Fruit fly (Drosophila melanogaster) whole organism, embryonic: Measurements from ENCODE around the gene tws.

Experiments used
- Ada2b ChIP-seq: fragments of 200-800 bp; sonication (Bioruptor generic); IDR thresholded peaks from 2 replicates; pipeline ENCODE4 v1.3.6; 2022; ENCODE audit warnings: missing biosample characterization, missing genetic modification characterization
- BEAF-32 ChIP-seq: fragments of 200-800 bp; sonication (Bioruptor generic); optimal IDR thresholded peaks from 3 replicates; lab custom pipeline; 2017; ENCODE audit warnings: missing biosample characterization, missing genetic modification characterization, mild to moderate bottlenecking, moderate library complexity, missing genetic modification reagents
- BtbVII ChIP-seq: fragments of 200-800 bp; sonication (Bioruptor generic); optimal IDR thresholded peaks from 3 replicates; lab custom pipeline; 2017; ENCODE audit warnings: missing biosample characterization, mild to moderate bottlenecking, missing genetic modification characterization
- CG10366 ChIP-seq: fragments of 200-800 bp; sonication (Bioruptor generic); IDR thresholded peaks from 2 replicates; pipeline ENCODE4 v1.3.6; 2022; ENCODE audit warnings: missing biosample characterization, missing genetic modification characterization
- CG10431 ChIP-seq: fragments of 200-800 bp; sonication (Bioruptor generic); optimal IDR thresholded peaks from 3 replicates; lab custom pipeline; 2018; ENCODE audit warnings: missing biosample characterization, mild to moderate bottlenecking, missing genetic modification characterization
- CG1233 ChIP-seq: fragments of 200-800 bp; sonication (Bioruptor generic); optimal IDR thresholded peaks from 4 replicates; lab custom pipeline; 2018; ENCODE audit warnings: missing biosample characterization, mild to moderate bottlenecking, missing genetic modification characterization
- CG15011 ChIP-seq: fragments of 200-800 bp; sonication (Bioruptor generic); optimal IDR thresholded peaks from 3 replicates; lab custom pipeline; 2018; ENCODE audit warnings: missing biosample characterization, mild to moderate bottlenecking, missing genetic modification characterization
- CG15269 ChIP-seq: fragments of 200-800 bp; sonication (Bioruptor generic); optimal IDR thresholded peaks from 2 replicates; lab custom pipeline; 2018; ENCODE audit warnings: missing biosample characterization, mild to moderate bottlenecking, missing genetic modification characterization, moderate library complexity
- CG1647 ChIP-seq: fragments of 200-800 bp; sonication (Bioruptor generic); optimal IDR thresholded peaks from 3 replicates; lab custom pipeline; 2016; ENCODE audit warnings: missing biosample characterization, missing genetic modification characterization
- CG2129 ChIP-seq: fragments of 200-800 bp; sonication (Bioruptor generic); IDR thresholded peaks from 2 replicates; pipeline ENCODE4 v1.3.6; 2022; ENCODE audit warnings: missing biosample characterization, missing genetic modification characterization; ENCODE audit not compliant: partially characterized antibody
- CG4282 ChIP-seq: fragments of 200-800 bp; sonication (Bioruptor generic); optimal IDR thresholded peaks from 2 replicates; lab custom pipeline; 2016; ENCODE audit warnings: missing biosample characterization, missing genetic modification characterization
- CG43689 ChIP-seq: fragments of 200-800 bp; sonication (Bioruptor generic); IDR thresholded peaks from 2 replicates; pipeline ENCODE4 v1.3.6; 2022; ENCODE audit warnings: missing biosample characterization, missing genetic modification characterization
- CG8478 ChIP-seq: fragments of >200 bp; optimal IDR thresholded peaks from 2 replicates; lab custom pipeline; 2018
- CG8765 ChIP-seq: fragments of 200-800 bp; sonication (Bioruptor generic); IDR thresholded peaks from 2 replicates; pipeline ENCODE4 v1.3.6; 2022; ENCODE audit warnings: missing biosample characterization, missing genetic modification characterization
- D19A ChIP-seq: fragments of 200-800 bp; optimal IDR thresholded peaks from 3 replicates; lab custom pipeline; 2019; ENCODE audit warnings: missing biosample characterization, mild to moderate bottlenecking, missing genetic modification characterization, moderate library complexity
- Fer1 ChIP-seq: fragments of 200-800 bp; sonication (Bioruptor generic); optimal IDR thresholded peaks from 2 replicates; lab custom pipeline; 2017; ENCODE audit warnings: missing biosample characterization, mild to moderate bottlenecking, missing genetic modification characterization
- Lim3 ChIP-seq: fragments of 200-800 bp; sonication (Bioruptor generic); IDR thresholded peaks from 2 replicates; pipeline ENCODE4 v1.3.6; 2022; ENCODE audit warnings: missing biosample characterization, missing genetic modification characterization
- MESR4 ChIP-seq: fragments of 200-800 bp; sonication (Bioruptor generic); optimal IDR thresholded peaks from 2 replicates; lab custom pipeline; 2018; ENCODE audit warnings: missing biosample characterization, mild to moderate bottlenecking, missing genetic modification characterization, moderate library complexity
- Oli ChIP-seq: fragments of 200-800 bp; sonication (Bioruptor generic); optimal IDR thresholded peaks from 2 replicates; lab custom pipeline; 2018; ENCODE audit warnings: missing biosample characterization, mild to moderate bottlenecking, missing genetic modification characterization, moderate library complexity
- Opbp ChIP-seq: fragments of 200-800 bp; sonication (Bioruptor generic); IDR thresholded peaks from 3 replicates; pipeline ENCODE4 v1.3.6; 2022; ENCODE audit warnings: missing biosample characterization, missing genetic modification characterization; ENCODE audit not compliant: partially characterized antibody
- Poxn ChIP-seq: fragments of 200-800 bp; sonication (Bioruptor generic); IDR thresholded peaks from 2 replicates; pipeline ENCODE4 v1.3.6; 2022; ENCODE audit warnings: missing biosample characterization, missing genetic modification characterization
- Rx ChIP-seq: fragments of 200-800 bp; sonication (Bioruptor generic); IDR thresholded peaks from 2 replicates; pipeline ENCODE4 v1.3.6; 2022; ENCODE audit warnings: missing biosample characterization, missing genetic modification characterization
- Sry-δ ChIP-seq: fragments of 200-800 bp; sonication (Bioruptor generic); optimal IDR thresholded peaks from 2 replicates; lab custom pipeline; 2016; ENCODE audit warnings: missing biosample characterization, missing genetic modification characterization
- Taf1 ChIP-seq: fragments of 200-800 bp; sonication (Bioruptor generic); IDR thresholded peaks from 2 replicates; pipeline ENCODE4 v1.3.6; 2022; ENCODE audit warnings: missing biosample characterization, missing genetic modification characterization
- Tbp ChIP-seq: fragments of >200 bp; optimal IDR thresholded peaks from 2 replicates; lab custom pipeline; 2018; ENCODE audit warnings: missing biosample characterization, missing genetic modification characterization
- Usf ChIP-seq: fragments of 200-800 bp; sonication (Bioruptor generic); optimal IDR thresholded peaks from 2 replicates; lab custom pipeline; 2017; ENCODE audit warnings: missing genotype, missing biosample characterization, missing genetic modification characterization
- Vsx1 ChIP-seq: fragments of 200-800 bp; sonication (Bioruptor generic); optimal IDR thresholded peaks from 2 replicates; lab custom pipeline; 2017; ENCODE audit warnings: missing biosample characterization, mild to moderate bottlenecking, missing genetic modification characterization, missing genetic modification reagents
- croc ChIP-seq: fragments of 200-800 bp; sonication (Bioruptor generic); conservative IDR thresholded peaks from 3 replicates; pipeline ENCODE4 v1.3.6; 2022; ENCODE audit warnings: missing biosample characterization, missing genetic modification characterization
- dmrt11E ChIP-seq: fragments of 200-800 bp; sonication (Bioruptor generic); optimal IDR thresholded peaks from 3 replicates; lab custom pipeline; 2018; ENCODE audit warnings: missing biosample characterization, mild to moderate bottlenecking, missing genetic modification characterization, moderate library complexity
- esg ChIP-seq: fragments of 200-800 bp; sonication (Bioruptor generic); conservative IDR thresholded peaks from 2 replicates; pipeline ENCODE4 v1.3.6; 2022; ENCODE audit warnings: missing biosample characterization, missing genetic modification characterization
- fru ChIP-seq: fragments of >200 bp; optimal IDR thresholded peaks from 2 replicates; lab custom pipeline; 2017
- kah ChIP-seq: fragments of 200-800 bp; sonication (Bioruptor generic); optimal IDR thresholded peaks from 2 replicates; lab custom pipeline; 2018; ENCODE audit warnings: missing biosample characterization, mild to moderate bottlenecking, missing genetic modification characterization
- lmd ChIP-seq: fragments of 200-800 bp; sonication (Bioruptor generic); IDR thresholded peaks from 2 replicates; pipeline ENCODE4 v1.3.6; 2022; ENCODE audit warnings: missing biosample characterization, missing genetic modification characterization
- mam ChIP-seq: fragments of 200-800 bp; sonication (Bioruptor generic); optimal IDR thresholded peaks from 3 replicates; lab custom pipeline; 2016; ENCODE audit warnings: missing biosample characterization, missing genetic modification characterization
- nmo ChIP-seq: fragments of 200-800 bp; sonication (Bioruptor generic); optimal IDR thresholded peaks from 2 replicates; lab custom pipeline; 2018; ENCODE audit warnings: missing biosample characterization, mild to moderate bottlenecking, missing genetic modification characterization, moderate library complexity
- nom ChIP-seq: fragments of 200-800 bp; sonication (Bioruptor generic); optimal IDR thresholded peaks from 2 replicates; lab custom pipeline; 2017; ENCODE audit warnings: missing biosample characterization, missing genetic modification characterization, mild to moderate bottlenecking, moderate library complexity, missing genetic modification reagents
- oc ChIP-seq: fragments of 200-800 bp; sonication (Bioruptor generic); optimal IDR thresholded peaks from 2 replicates; lab custom pipeline; 2018; ENCODE audit warnings: missing biosample characterization, mild to moderate bottlenecking, missing genetic modification characterization, moderate library complexity
- org-1 ChIP-seq: fragments of 200-800 bp; sonication (Bioruptor generic); optimal IDR thresholded peaks from 2 replicates; lab custom pipeline; 2017; ENCODE audit warnings: missing biosample characterization, missing genetic modification characterization
- peb ChIP-seq: fragments of 200-800 bp; sonication (Bioruptor generic); IDR thresholded peaks from 2 replicates; pipeline ENCODE4 v1.3.6; 2022; ENCODE audit warnings: missing biosample characterization, missing genetic modification characterization
- phol ChIP-seq: fragments of 200-800 bp; sonication (Bioruptor generic); optimal IDR thresholded peaks from 3 replicates; lab custom pipeline; 2018; ENCODE audit warnings: missing biosample characterization, mild to moderate bottlenecking, missing genetic modification characterization, moderate library complexity
- row ChIP-seq: fragments of 200-800 bp; sonication (Bioruptor generic); IDR thresholded peaks from 3 replicates; pipeline ENCODE4 v1.3.6; 2022; ENCODE audit warnings: missing biosample characterization, missing genetic modification characterization
- sc ChIP-seq, 3 experiments: fragments of >200 bp in 2 of 3; fragments of 200-800 bp in 1 of 3; sonication (Bioruptor generic) in 1 of 3; optimal IDR thresholded peaks; 2 replicates in 2 of 3; 3 replicates in 1 of 3; lab custom pipeline; 2017; ENCODE audit warnings: mild to moderate bottlenecking in 1 of 3, missing biosample characterization in 1 of 3, missing genetic modification characterization in 1 of 3, missing genetic modification reagents in 1 of 3
- sqz ChIP-seq: fragments of 200-800 bp; sonication (Bioruptor generic); optimal IDR thresholded peaks from 3 replicates; lab custom pipeline; 2018; ENCODE audit warnings: missing biosample characterization, mild to moderate bottlenecking, missing genetic modification characterization
- tap ChIP-seq: fragments of 200-800 bp; optimal IDR thresholded peaks from 3 replicates; lab custom pipeline; 2019; ENCODE audit warnings: missing biosample characterization, mild to moderate bottlenecking, missing genetic modification characterization, moderate library complexity
- tin ChIP-seq: fragments of 200-800 bp; sonication (Bioruptor generic); optimal IDR thresholded peaks from 3 replicates; lab custom pipeline; 2016; ENCODE audit warnings: missing biosample characterization, missing genetic modification characterization
- ttk ChIP-seq: fragments of 200-800 bp; sonication (Bioruptor generic); IDR thresholded peaks from 2 replicates; pipeline ENCODE4 v2.1.2; 2022; ENCODE audit warnings: missing biosample characterization, missing genetic modification characterization
- vvl ChIP-seq: fragments of 200-800 bp; sonication (Bioruptor generic); IDR thresholded peaks from 2 replicates; pipeline ENCODE4 v1.3.6; 2022; ENCODE audit warnings: missing biosample characterization, missing genetic modification characterization
- z ChIP-seq: fragments of 200-800 bp; sonication (Bioruptor generic); IDR thresholded peaks from 3 replicates; pipeline ENCODE4 v1.3.6; 2022; ENCODE audit warnings: missing biosample characterization, missing genetic modification characterization
- zen2 ChIP-seq: fragments of 200-800 bp; sonication (Bioruptor generic); IDR thresholded peaks from 3 replicates; pipeline ENCODE4 v1.3.6; 2022; ENCODE audit warnings: missing biosample characterization, missing genetic modification characterization; ENCODE audit not compliant: partially characterized antibody
- zfh1 ChIP-seq: fragments of 200-800 bp; sonication (Bioruptor generic); IDR thresholded peaks from 3 replicates; pipeline ENCODE4 v1.3.6; 2022; ENCODE audit warnings: missing biosample characterization, missing genetic modification characterization

tws gene

DNA sequence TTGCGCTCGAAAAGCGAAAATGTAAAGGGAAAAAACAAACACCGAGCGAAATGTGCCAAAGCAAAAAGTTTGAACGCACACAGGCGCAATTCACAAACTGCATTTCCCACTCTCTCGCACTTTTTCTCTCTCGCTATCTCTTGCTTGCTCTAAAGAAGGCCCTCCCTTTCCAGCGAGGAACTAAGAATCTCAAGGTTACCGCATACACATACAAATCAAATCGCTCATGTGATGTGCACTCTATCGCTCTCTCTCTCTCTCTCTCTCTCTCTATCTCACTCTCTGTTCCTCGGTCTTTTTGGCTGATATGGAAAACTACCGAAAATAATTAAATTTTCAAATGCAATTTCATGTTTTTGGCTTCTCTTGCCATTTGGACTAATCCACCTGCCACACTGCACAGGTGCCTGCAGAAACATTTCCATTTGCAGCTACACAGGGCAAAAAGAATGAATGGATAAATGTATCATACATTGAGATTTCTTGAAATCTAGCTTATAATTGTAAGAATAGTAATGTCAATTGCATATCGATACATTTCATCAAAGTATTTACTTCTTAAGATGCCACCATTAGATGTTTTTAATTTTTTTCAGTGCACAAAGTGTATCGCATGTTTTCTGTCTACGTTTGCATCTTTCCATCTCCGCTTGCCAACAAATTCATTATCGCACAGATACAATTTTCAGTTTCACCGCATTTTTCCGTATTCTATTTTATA lies 60.1 kb downstream of the tws start (continued):
- TF ChIP-seq Vsx1 (GFP tag; lab: Kevin White, UChicago) (no peak), CG10431 (no peak), CG10366 (GFP tag; lab: Robert Waterston, UW) (peak; percentile 32; the same call in 1 of the 2 replicates), vvl (GFP tag; lab: Robert Waterston, UW) (peak; percentile 61), CG43689 (GFP tag; lab: Robert Waterston, UW) (0 out of 2 replicates have a peak, but pooled peaks have one; percentile 6), lmd (peak; percentile 28; the same call in 1 of the 2 replicates), nmo (peak; percentile 38), Ada2b (GFP tag; lab: Robert Waterston, UW) (peak; percentile 34; the same call in 1 of the 2 replicates), BtbVII (GFP tag; lab: Kevin White, UChicago) (no peak), MESR4 (GFP tag; lab: Kevin White, UChicago) (no peak), croc (no peak), nom (GFP tag; lab: Kevin White, UChicago) (peak; percentile 3), z (no peak), Oli (tag; lab: Kevin White, UChicago) (peak; percentile 40), oc (tag; lab: Kevin White, UChicago) (no peak), CG15269 (tag; lab: Kevin White, UChicago) (peak; percentile 7), CG4282 (no peak), D19A (tag; lab: Kevin White, UChicago) (no peak), Poxn (GFP tag; lab: Robert Waterston, UW) (no peak), CG8478 (lab: Kevin White, UChicago) (peak; percentile 21), peb (GFP tag; lab: Robert Waterston, UW) (no peak), phol (peak; percentile 42), dmrt11E (peak; percentile 27), CG1647 (GFP tag; lab: Kevin White, UChicago) (no peak), BEAF-32 (no peak), Rx (peak; percentile 14; the same call in 1 of the 2 replicates), org-1 (GFP tag; lab: Kevin White, UChicago) (no peak), Tbp (GFP tag; lab: Kevin White, UChicago) (no peak), Usf (GFP tag; lab: Kevin White, UChicago) (no peak), sc (optimal IDR thresholded peaks at IDR 0.05; lab: Kevin White, UChicago) (no peak), sc (GFP tag; optimal IDR thresholded peaks at IDR 0.05; lab: Kevin White, UChicago) (no peak), CG15011 (no peak), fru (lab: Kevin White, UChicago) (no peak), esg (GFP tag; lab: Robert Waterston, UW) (no peak; the same call in 1 of the 2 replicates), mam (GFP tag; lab: Kevin White, UChicago) (peak; percentile 41), CG8765 (GFP tag; lab: Robert Waterston, UW) (no peak), Lim3 (GFP tag; lab: Robert Waterston, UW) (no peak), sqz (GFP tag; lab: Kevin White, UChicago) (no peak), zen2 (GFP tag; lab: Robert Waterston, UW) (no peak), Fer1 (GFP tag; lab: Kevin White, UChicago) (no peak), row (GFP tag; lab: Robert Waterston, UW) (peak; percentile 49), zfh1 (peak; percentile 40; the same call in 1 of the 3 replicates), kah (no peak), ttk (GFP tag; lab: Robert Waterston, UW) (no peak; the same call in 1 of the 2 replicates), tin (GFP tag; lab: Kevin White, UChicago) (peak; percentile 28), Opbp (GFP tag; lab: Robert Waterston, UW) (no peak), Taf1 (GFP tag; lab: Robert Waterston, UW) (no peak), CG1233 (GFP tag; lab: Kevin White, UChicago) (no peak), tap (peak; percentile 3), CG2129 (GFP tag; lab: Robert Waterston, UW) (no peak), Sry-δ (peak; percentile 1)
